Worm (Caenorhabditis elegans) whole organism, L4/young adult: ENCODE results near the gene cyb-2.1.

Source experiments
- W03F9.2 ChIP-seq: fragments of 150-350 bp; optimal IDR thresholded peaks from 2 replicates; lab custom pipeline; 2014; ENCODE audit warnings: missing biosample characterization, missing genetic modification characterization
- dao-5 ChIP-seq: sonication (generic microtip); optimal IDR thresholded peaks from 2 replicates; lab custom pipeline; 2016; ENCODE audit warnings: missing genotype, missing genetic modification characterization, moderate library complexity, missing compliant biosample characterization
- him-1 ChIP-seq: sonication (generic microtip); optimal IDR thresholded peaks from 2 replicates; lab custom pipeline; 2016; ENCODE audit warnings: missing genotype, missing genetic modification reagents, missing genetic modification characterization, missing compliant biosample characterization

ce11 chrIV:11011920-11012319 is 26.1 kb downstream of the cyb-2.1 start, which contains the start of gene ndx-9:
- TF ChIP-seq him-1 = no peak
- TF ChIP-seq W03F9.2 (tag; lab: Kevin White, UChicago) = no peak
- TF ChIP-seq dao-5 (tag; lab: Kevin White, UChicago) = no peak
